Fruit fly (Drosophila melanogaster) whole organism, larva: Measurements from ENCODE around the gene CG15145.

ENCODE experiments used
- noc ChIP-seq: fragments of 200-800 bp; sonication (Bioruptor generic); optimal IDR thresholded peaks from 3 replicates; lab custom pipeline; 2019; ENCODE audit warnings: missing biosample characterization, mild to moderate bottlenecking, missing genetic modification characterization, moderate library complexity

CG15145 gene

dm6 chr2L:17532134-17532533 lies at the start of gene CG15145:
Gene CG15145, minus strand, starts transcription at chr2L:17532234.
- no peak for TF ChIP-seq noc

dm6 chr2L:17574337-17574912 lies 42.4 kb upstream of the CG15145 start:
- TF ChIP-seq noc: no peak

dm6 chr2L:17573063-17573462 lies 41.0 kb upstream of the CG15145 start:
- no peak for TF ChIP-seq noc

- no peak for TF ChIP-seq noc
Observed at dm6 chr2L:17565734-17566133, 33.7 kb upstream of the CG15145 start.

dm6 chr2L:17564682-17565081 lies 32.6 kb upstream of the CG15145 start:
- no peak for TF ChIP-seq noc

dm6 chr2L:17561914-17562313 lies 29.9 kb upstream of the CG15145 start:
- TF ChIP-seq noc: no peak

dm6 chr2L:17560125-17561019 lies 28.3 kb upstream of the CG15145 start:
- TF ChIP-seq noc: no peak

dm6 chr2L:17559275-17559674 lies 27.2 kb upstream of the CG15145 start:
- TF ChIP-seq noc: no peak

dm6 chr2L:17558111-17558773 lies 26.2 kb upstream of the CG15145 start:
- peak; percentile 31 for TF ChIP-seq noc

dm6 chr2L:17555665-17556064 lies 23.6 kb upstream of the CG15145 start, which contains the start of gene CG7094:
Gene CG7094, minus strand, starts transcription at chr2L:17555765.
- no peak for TF ChIP-seq noc

dm6 chr2L:17542661-17543278 lies 10.7 kb upstream of the CG15145 start:
- TF ChIP-seq noc: no peak

- TF ChIP-seq noc: no peak
Observed at dm6 chr2L:17541106-17541505, 9.1 kb upstream of the CG15145 start.

- no peak for TF ChIP-seq noc
Observed at dm6 chr2L:17533794-17534193, 1.8 kb upstream of the CG15145 start.

- no peak for TF ChIP-seq noc
Observed at dm6 chr2L:17529022-17529421, 3.0 kb downstream of the CG15145 start, which contains the start of gene CG15144. Gene CG15144, minus strand, starts transcription at chr2L:17529122.

dm6 chr2L:17524449-17524848 lies 7.6 kb downstream of the CG15145 start, which contains the start of gene CG15143:
Gene CG15143, minus strand, starts transcription at chr2L:17524549.
- no peak for TF ChIP-seq noc

dm6 chr2L:17514090-17514715 lies 17.8 kb downstream of the CG15145 start:
- peak; percentile 32 for TF ChIP-seq noc
